Worm (Caenorhabditis elegans): ENCODE data around the gene C44B7.7.

The C44B7.7 gene

DNA sequence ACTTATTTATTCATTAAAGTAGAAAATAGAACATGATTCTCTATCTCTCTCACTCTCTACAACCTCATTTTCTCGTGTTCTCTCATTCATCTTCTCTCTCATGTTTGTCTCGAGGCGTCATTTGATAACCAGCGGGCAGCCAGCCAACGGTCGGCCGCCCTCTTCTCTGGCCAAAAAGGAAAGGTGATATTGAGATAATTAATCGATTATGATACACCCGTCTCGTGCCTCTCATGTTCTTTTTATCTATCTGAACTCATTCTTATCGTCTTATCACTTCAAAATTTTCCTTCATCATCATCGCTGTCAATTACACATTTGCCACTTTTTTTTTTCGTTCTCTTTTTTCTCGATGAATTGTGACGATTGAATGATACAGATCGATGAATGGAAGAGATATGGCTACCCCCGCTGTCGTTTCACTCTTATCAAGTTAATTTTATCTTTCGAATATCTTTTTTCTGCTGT, 37.3 kb downstream of the C44B7.7 start (continued):
- TF ChIP-seq mxl-3 (GFP tag; optimal IDR thresholded peaks at IDR 0.05) (peak; percentile 94), aha-1 (tag) (peak; percentile 97), arid-1 (GFP tag; conservative IDR thresholded peaks at IDR 0.05) (peak; percentile 75; the same call in 1 of the 2 replicates), F44E2.7 (GFP tag; IDR thresholded peaks at IDR 0.05) (no peak), ceh-82 (tag; optimal IDR thresholded peaks at IDR 0.05) (no peak), jun-1 (tag; optimal IDR thresholded peaks at IDR 0.05) (peak; percentile 63), nhr-76 (tag; optimal IDR thresholded peaks at IDR 0.05) (peak; percentile 43), ztf-11 (tag; optimal IDR thresholded peaks at IDR 0.05) (no peak), nhr-11 (tag; optimal IDR thresholded peaks at IDR 0.05) (peak; percentile 9), dmd-8 (GFP tag; IDR thresholded peaks at IDR 0.05) (no peak), ceh-20 (GFP tag; IDR thresholded peaks at IDR 0.05) (peak; percentile 89), dmd-6 (GFP tag; IDR thresholded peaks at IDR 0.05) (peak; percentile 99), snpc-1.2 (GFP tag; IDR thresholded peaks at IDR 0.05) (no peak), ZK546.5 (tag; optimal IDR thresholded peaks at IDR 0.05) (no peak), unc-62 (GFP tag; optimal IDR thresholded peaks at IDR 0.05 in 1 of 2) (peak in 1 of 2 experiments; percentile 99), unc-62 (tag; optimal IDR thresholded peaks at IDR 0.05) (no peak), hmg-1.1 (GFP tag; IDR thresholded peaks at IDR 0.05) (0 out of 2 replicates have a peak, but pooled peaks have one; percentile 33), F10B5.3 (tag; optimal IDR thresholded peaks at IDR 0.05) (no peak), hlh-11 (tag; optimal IDR thresholded peaks at IDR 0.05) (peak; percentile 99), rbr-2 (tag; optimal IDR thresholded peaks at IDR 0.05) (peak; percentile 44), lin-39 (tag; optimal IDR thresholded peaks at IDR 0.05) (no peak), vab-7 (GFP tag; IDR thresholded peaks at IDR 0.05) (no peak), mes-2 (tag; optimal IDR thresholded peaks at IDR 0.05; ENCODE audit: poor library complexity, severe bottlenecking) (peak; percentile 69), madf-9 (GFP tag; conservative IDR thresholded peaks at IDR 0.05) (no peak), mdt-29 (GFP tag; IDR thresholded peaks at IDR 0.05) (no peak), mxl-2 (GFP tag; conservative IDR thresholded peaks at IDR 0.05) (no peak), nhr-25 (tag; optimal IDR thresholded peaks at IDR 0.05; ENCODE audit: borderline replicate concordance, insufficient read depth) (peak; percentile 48), T20F7.1 (GFP tag; optimal IDR thresholded peaks at IDR 0.05) (peak; percentile 78), zip-2 (tag; optimal IDR thresholded peaks at IDR 0.05) (peak; percentile 36), nhr-41 (GFP tag; IDR thresholded peaks at IDR 0.05) (peak; percentile 94), egl-43 (GFP tag; IDR thresholded peaks at IDR 0.05) (no peak), gei-8 (GFP tag; optimal IDR thresholded peaks at IDR 0.05) (peak; percentile 72), ces-1 (GFP tag; optimal IDR thresholded peaks at IDR 0.05) (no peak), dmd-9 (GFP tag; IDR thresholded peaks at IDR 0.05) (no peak), ceh-62 (tag; optimal IDR thresholded peaks at IDR 0.05) (no peak), ZK337.2 (GFP tag; IDR thresholded peaks at IDR 0.05) (no peak)

DNA sequence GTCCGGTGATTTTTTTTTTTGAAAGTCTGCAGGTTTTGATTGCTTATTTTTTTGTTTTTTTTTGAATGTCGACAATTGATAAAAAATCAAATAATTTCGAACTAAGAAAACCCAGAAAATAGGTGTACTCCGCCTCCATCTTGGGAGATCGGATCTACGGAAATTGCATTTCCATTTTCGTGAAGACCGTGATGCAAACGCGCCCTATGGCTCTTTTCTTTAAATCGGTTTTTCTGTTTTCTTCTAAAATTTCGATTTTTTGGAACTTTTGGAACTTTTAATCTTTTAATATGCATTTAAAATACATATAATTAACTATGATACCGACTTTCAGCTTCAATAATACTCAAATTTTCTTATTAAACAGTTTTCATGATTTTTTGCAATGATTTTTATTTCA, 38.0 kb downstream of the C44B7.7 start:
- TF ChIP-seq vab-7 (GFP tag; IDR thresholded peaks at IDR 0.05) (no peak), nhr-10 (tag; optimal IDR thresholded peaks at IDR 0.05) (no peak), mes-2 (tag; optimal IDR thresholded peaks at IDR 0.05; ENCODE audit: poor library complexity, severe bottlenecking) (peak; percentile 43), daf-19 (GFP tag; conservative IDR thresholded peaks at IDR 0.05) (no peak), lin-38 (GFP tag; IDR thresholded peaks at IDR 0.05) (peak; percentile 80)

DNA sequence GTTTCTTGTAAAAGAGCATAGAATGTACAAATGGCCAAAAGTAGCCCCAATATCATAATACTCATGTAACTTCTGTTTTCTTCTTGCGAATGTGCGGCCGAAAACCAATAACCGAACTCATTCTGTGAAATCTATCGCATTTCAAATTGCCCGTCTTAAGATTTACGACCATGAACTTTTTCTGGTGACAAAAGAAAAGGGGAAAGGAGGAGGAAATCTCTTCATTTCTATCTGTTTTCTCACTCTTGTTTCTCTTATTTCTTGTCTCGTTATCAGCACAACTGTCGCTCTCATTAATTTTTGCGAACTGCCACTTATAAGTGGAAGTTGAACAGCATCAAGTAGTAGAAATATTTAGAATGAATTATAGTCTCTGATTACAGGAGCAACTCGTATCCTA, 38.9 kb downstream of the C44B7.7 start:
- TF ChIP-seq nhr-41 (GFP tag; IDR thresholded peaks at IDR 0.05) (no peak), F44E2.7 (GFP tag; IDR thresholded peaks at IDR 0.05) (no peak), lin-1 (GFP tag; IDR thresholded peaks at IDR 0.05) (no peak), mdl-1 (tag; optimal IDR thresholded peaks at IDR 0.05) (peak in 1 of 2 experiments; percentile 56), spr-3 (GFP tag; optimal IDR thresholded peaks at IDR 0.05) (no peak), hlh-11 (tag; optimal IDR thresholded peaks at IDR 0.05) (peak; percentile 48), daf-16 (GFP tag; optimal IDR thresholded peaks at IDR 0.05) (no peak), daf-16 (tag; optimal IDR thresholded peaks at IDR 0.05) (peak; percentile 20), T26A8.4 (GFP tag; IDR thresholded peaks at IDR 0.05) (no peak), unc-62 (GFP tag; optimal IDR thresholded peaks at IDR 0.05 in 1 of 2) (peak in 1 of 2 experiments; percentile 92), unc-62 (tag; optimal IDR thresholded peaks at IDR 0.05) (no peak), daf-8 (GFP tag; IDR thresholded peaks at IDR 0.05) (no peak), dmd-6 (GFP tag; IDR thresholded peaks at IDR 0.05) (peak; percentile 38), egl-27 (tag; optimal IDR thresholded peaks at IDR 0.05) (no peak), nhr-28 (tag; optimal IDR thresholded peaks at IDR 0.05) (peak; percentile 68), ces-1 (GFP tag; optimal IDR thresholded peaks at IDR 0.05) (no peak), nhr-77 (tag; optimal IDR thresholded peaks at IDR 0.05) (no peak), ceh-20 (GFP tag; IDR thresholded peaks at IDR 0.05) (no peak), aha-1 (tag) (peak; percentile 31), mxl-2 (GFP tag; conservative IDR thresholded peaks at IDR 0.05) (no peak)
